Fruit fly (Drosophila melanogaster) whole organism, larva: ENCODE data around the gene CG31268.
A peak's percentile ranks its signal among the peaks of the same experiment; 100 is the strongest.
"Not testable (repeated sequence)": the region's sequence is repeated elsewhere in the genome, so short reads cannot be mapped to it uniquely, and the experiment has no call there.

Experiments
- noc ChIP-seq: fragments of 200-800 bp; sonication (Bioruptor generic); optimal IDR thresholded peaks from 3 replicates; lab custom pipeline; 2019; ENCODE audit warnings: missing biosample characterization, mild to moderate bottlenecking, missing genetic modification characterization, moderate library complexity

CG31268 gene

DNA sequence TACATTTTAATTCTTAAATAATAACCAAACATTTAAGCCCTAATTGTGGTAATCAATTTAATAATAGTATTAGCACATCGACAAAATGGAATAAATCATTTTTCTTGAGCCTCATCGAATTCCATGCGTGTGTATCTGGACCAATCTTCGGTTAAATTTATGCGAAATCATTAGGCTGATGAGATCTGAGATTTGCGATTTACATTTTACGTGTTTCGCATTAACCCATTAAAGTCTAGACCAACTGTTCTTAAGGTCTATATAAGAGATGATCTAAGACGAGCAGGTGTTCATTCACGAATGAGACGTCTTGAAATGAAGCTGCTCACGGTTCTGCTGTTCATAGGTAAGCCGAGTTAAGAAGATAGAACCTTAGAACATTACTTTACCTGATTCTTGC is at the start of gene CG31268:
Gene CG31268 (plus strand): TSS at position 301 of the 400 bp plus-strand sequence.
- TF ChIP-seq noc (tag; lab: Kevin White, UChicago), result no peak

DNA sequence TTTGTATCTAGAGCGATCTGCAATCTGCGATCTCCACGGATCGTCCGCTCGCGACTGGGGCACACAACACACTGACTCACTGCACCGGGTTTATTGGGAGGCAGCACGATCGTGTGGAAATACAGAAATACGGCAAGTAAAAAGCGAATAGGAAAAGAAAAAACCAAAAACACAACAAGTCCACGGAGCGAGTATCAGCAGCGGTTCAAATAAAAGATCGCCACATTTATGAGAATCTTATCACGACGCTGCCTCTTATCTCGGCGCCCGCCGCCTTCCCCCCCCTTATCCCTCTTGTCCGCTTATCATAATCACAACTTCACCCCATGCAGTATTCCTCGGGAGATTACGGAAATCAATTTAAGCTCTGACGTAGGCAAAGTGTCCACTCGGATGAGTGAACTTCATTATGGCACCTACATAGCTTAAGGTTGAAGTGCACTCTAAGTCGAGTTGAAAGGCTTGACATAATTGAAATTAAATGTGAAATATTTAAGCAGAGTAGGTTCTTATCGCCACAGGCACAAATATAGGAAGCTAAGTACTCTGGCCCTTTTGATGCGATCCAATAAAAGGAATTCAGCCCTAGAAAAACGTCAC is 49.4 kb upstream of the CG31268 start, which contains the start of gene AhcyL2:
Gene AhcyL2 (minus strand): TSS at position 51 of the 600 bp plus-strand sequence.
- TF ChIP-seq noc (tag; lab: Kevin White, UChicago), result peak; percentile 86

DNA sequence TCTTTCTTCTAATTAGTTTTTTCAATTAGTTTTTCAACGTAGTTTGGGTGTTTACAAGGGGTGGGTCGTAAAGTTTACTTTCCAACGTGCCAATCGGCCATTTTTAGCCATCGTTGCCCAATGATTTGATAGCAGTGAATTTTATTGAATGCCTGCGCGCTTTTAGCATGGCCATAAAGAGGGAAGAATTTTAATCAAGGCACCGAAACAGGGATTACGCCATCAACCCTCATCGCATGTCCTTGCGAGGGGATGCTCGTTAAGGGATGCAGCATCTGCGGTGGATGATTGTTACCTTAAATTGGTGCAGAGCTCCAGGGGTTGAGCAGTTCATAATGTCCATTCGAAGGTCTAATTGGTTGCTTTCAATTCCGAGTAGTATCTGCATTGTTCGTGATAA is 48.6 kb upstream of the CG31268 start:
- TF ChIP-seq noc (tag; lab: Kevin White, UChicago), result no peak

DNA sequence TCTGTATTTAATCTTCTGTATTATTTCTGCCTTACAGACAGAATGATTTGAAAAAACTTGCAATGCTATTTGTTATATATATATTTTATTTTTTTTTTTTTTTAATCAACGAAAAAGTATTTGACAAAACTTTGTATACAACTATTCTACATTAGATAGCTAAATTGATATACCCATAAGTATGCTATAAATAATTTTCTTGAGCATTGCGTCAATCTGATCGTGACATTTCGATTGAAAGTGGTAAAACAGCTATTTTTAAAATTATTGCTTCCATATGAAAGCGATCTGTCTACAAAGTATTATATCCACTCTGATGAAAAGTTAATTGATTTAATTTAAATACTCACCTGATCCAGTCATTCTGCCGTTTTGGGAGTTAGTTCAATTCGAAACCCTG is 47.4 kb upstream of the CG31268 start:
- TF ChIP-seq noc (tag; lab: Kevin White, UChicago), result no peak

DNA sequence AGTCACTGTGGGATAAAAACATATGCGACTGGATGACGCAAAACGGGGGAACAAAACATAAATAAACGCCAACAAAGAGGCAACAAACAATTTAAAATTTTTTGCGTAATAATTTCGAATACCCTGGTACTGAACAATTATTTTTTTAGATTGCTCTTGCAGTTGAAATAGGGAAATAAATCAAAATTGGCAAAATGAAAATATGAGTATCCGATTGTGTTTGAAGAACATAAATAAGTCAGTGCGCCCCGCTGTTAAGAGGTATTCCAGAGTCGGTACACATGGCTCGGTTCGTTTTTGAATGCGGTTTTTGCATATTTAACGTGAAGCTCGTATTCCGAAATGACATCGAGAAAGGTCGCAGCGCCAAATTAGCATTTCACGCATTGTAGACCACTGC is 46.1 kb upstream of the CG31268 start:
- TF ChIP-seq noc (tag; lab: Kevin White, UChicago), result no peak

DNA sequence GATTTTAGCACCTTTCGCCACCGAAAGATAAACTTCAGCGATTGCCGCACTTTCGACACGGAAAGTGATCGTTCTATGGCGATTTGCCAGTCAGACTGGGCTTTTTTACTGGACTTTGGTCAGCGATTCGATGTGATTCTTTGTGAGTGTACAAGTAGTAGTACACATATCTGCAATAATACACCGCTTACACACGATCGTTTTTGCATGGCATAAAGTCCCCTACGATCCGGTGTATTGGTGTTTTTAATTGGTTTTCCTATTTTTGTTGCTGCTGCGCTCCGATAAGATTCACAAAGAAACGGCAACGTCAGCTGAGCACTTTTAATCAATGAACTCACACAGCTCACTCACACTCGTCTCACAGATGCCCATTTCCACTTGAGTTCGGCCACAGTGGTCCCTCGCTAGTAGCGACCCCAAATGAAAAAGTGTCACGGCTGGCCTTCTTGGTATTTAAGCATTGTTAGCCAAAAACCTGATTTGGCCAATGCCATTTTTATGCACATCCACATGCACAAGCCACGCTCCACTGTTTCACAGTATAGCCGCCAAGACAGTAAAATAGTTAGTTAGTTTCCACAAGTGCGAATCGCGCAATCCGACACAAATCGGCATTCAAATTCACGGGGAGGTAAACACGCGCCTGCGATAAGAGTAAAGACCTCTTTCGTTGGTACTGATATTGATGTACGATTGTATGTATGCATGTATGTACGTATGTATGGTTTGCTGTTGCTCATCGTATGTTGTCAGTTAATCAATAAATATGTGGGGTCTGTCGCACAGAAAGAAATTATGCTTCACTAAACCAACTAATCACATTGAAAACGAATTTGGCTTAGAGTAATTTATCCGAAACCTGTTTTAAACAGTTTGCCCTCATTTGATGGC is 45.2 kb upstream of the CG31268 start:
- peak; percentile 100 for TF ChIP-seq noc (tag; lab: Kevin White, UChicago)

- TF ChIP-seq noc (tag; lab: Kevin White, UChicago), result no peak
Measured at dm6 chr3R:16987220-16987923, 44.2 kb upstream of the CG31268 start, which contains the start of gene CG18622. Gene CG18622 (minus strand): TSS chr3R:16987732.

DNA sequence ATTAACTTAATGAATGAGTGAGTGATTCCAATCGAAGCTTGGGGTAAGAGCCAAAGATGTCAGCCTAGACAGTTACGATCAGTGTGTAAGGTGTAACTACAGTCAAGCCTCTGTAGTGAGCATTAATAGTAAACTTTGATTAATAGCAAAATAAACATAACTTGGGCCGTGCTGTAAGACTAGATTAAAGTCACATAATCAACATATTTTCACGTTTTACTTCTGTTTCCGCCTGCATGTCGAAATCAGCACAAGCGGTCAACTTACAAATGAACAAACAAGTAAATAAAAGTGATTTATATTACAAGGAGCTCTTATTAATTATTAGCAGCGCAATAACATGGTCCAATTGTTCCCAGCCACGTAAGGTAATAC is 43.7 kb upstream of the CG31268 start:
- no peak for TF ChIP-seq noc (tag; lab: Kevin White, UChicago)

- not testable (repeated sequence) for TF ChIP-seq noc (tag; lab: Kevin White, UChicago)
Measured at dm6 chr3R:16988514-16988913, 43.1 kb upstream of the CG31268 start, which contains the start of gene MESK4. Gene MESK4 (plus strand): TSS chr3R:16988814.

DNA sequence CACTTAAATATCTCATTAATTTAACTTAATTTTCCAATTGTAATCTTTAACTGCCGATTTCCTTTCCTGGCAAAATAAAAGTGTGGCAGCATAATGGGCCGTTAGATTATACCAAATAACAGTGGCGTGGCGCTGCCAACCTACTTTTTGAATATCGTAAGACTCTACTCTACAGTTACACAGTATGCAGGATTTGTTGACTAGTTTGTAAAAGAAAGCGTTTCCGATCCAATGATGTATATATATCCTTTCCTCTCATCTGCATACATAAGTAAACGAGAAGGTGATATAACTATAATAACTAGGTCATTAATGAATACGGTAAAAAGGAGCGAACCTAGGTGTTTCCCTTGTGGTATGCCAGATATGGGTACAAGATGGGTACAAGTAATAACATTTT is 39.8 kb upstream of the CG31268 start, which contains the start of gene EMC2B:
Gene EMC2B (minus strand): TSS at position 98 of the 400 bp plus-strand sequence.
- TF ChIP-seq noc (tag; lab: Kevin White, UChicago), result no peak

DNA sequence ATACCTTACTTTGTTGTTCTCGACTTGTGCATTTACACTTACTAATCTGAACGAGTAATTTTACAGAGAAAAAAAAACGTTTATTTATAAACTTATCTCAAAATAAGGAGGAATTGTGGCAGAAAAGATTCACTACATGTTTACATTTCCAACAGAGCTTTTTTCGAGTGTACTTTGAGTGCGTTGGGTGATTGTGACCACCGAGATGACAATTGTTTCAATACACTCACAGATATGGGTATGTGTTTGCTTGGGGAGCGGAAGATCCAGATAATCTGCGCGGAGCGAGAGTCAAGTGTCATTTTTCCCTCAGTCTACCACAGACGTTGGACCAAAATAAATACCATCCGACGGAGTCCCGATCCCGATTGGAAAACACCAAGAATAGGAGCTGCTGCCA is 38.9 kb upstream of the CG31268 start, which contains the start of gene CG31274:
Gene CG31274 (plus strand): TSS at position 301 of the 400 bp plus-strand sequence.
- not testable (repeated sequence) for TF ChIP-seq noc (tag; lab: Kevin White, UChicago)

- TF ChIP-seq noc (tag; lab: Kevin White, UChicago), result no peak
Measured at dm6 chr3R:16996059-16996959, 35.3 kb upstream of the CG31268 start, which contains the start of the genes EMC2A and CG3534. Gene EMC2A (minus strand): TSS chr3R:16996071. Gene CG3534 (plus strand): TSS chr3R:16996446.

dm6 chr3R:17002218-17003110 is 29.1 kb upstream of the CG31268 start, which contains the start of the genes Sf3a1 and Irc:
Gene Sf3a1 (minus strand): TSS chr3R:17002355.
Gene Irc (plus strand): TSS chr3R:17002875.
- no peak for TF ChIP-seq noc (tag; lab: Kevin White, UChicago)
